Worm (Caenorhabditis elegans) whole organism, dauer: ENCODE measurements around the gene fbxl-2.
"Not testable (repeated sequence)": the region's sequence is repeated elsewhere in the genome, so short reads cannot be mapped to it uniquely, and the experiment has no call there.

ENCODE experiments used
- unc-62 ChIP-seq: sonication (generic microtip); optimal IDR thresholded peaks from 2 replicates; lab custom pipeline; 2017; ENCODE audit warnings: missing biosample characterization, missing genetic modification reagents, missing genetic modification characterization

The fbxl-2 gene

DNA sequence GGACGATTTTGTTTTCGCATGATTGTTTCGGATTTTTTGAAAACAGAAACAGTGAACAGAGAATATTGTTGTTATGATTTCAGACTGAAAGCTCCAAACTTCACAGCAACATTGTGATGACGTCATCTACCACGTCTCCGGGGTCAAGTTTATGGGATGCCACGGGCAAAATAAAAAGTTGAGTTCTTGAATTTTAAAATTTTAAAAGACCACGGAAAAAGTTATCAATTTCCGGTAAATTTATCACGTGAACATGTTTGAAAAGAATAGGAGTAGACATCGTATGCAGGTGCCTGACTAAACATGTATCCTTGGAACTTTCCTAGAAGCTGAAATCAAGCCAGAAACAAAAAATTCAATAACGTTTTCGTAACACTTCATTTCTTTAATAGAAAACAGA is 6.4 kb downstream of the fbxl-2 start, which contains the start of gene B0393.4:
Gene B0393.4 (minus strand): TSS at position 101 of the 400 bp plus-strand sequence.
- TF ChIP-seq unc-62 (GFP tag; lab: Kevin White, UChicago) = no peak

DNA sequence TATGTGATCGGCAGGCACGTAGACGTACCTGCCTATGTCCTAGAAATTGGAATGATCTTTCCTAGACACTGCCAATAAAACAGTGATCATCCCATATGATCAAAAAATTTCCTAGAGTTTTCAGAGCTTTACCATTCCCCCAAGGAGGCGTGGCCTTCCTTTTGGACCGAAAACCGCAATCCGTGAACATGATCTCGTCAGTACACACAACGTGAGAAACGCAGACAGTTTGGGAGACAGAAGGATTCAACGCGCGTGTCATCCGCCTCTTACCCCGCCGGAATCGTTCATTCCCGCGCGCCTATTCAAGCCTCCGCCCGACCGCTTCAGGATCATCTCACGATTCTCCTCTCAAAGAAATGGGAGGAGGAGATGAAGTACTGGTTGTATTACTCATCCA is 8.4 kb downstream of the fbxl-2 start, which contains the start of gene B0393.5:
Gene B0393.5 (plus strand): TSS at position 301 of the 400 bp plus-strand sequence.
- no peak for TF ChIP-seq unc-62 (GFP tag; lab: Kevin White, UChicago)

DNA sequence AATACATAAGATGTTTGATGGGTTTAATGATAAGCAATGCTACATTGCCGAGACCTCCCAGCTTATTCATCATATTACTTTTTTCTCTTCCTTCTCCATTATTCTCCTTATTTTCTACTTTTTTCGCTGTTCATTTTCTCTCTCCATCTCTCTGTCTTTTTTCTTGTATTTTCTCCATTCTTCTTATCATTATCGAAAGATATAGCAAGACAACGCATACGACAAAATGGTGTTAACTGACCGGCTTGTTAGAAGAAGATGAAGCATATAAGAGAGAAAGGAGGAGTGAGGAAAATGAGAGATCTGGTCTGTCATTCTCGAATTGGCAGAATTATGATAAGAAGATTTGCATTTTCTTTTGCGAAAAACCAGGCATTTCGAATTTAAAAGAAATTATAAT is 9.8 kb downstream of the fbxl-2 start:
- TF ChIP-seq unc-62 (GFP tag; lab: Kevin White, UChicago) = no peak

DNA sequence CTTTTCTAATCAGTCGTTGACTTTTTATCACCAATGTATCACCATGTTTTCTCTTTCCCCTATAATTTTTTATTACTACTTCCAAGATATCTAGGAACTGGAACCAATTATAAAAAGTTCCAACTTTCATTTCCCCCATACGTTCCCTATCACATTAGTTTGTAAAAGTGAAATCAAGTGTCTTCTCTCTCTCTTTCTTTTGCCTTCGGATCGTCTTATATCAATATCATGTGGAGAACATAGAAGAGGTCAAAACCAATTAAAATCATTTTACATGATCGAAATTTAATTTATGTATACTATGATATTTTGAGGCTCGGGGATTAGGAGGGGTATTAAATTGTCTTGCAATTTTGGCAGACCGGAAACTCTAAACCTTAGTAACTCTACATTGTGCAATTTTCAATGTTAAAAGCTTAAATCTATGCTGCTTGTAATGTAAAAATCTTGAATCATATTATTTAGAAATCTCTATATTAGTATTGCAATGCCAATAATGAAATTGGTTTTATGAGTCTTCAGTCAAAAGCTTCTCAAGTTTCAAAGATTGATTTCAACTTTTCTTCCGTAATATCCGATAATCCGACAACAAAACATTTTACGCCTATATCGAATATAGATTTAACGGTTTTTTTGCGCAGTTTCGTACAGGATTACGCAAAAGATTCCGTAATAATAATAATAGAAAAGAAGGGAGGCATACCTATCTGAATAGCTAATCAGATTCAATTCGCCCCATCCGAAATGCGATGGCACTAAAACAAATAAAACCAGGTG is 11.0 kb downstream of the fbxl-2 start:
- no peak for TF ChIP-seq unc-62 (GFP tag; lab: Kevin White, UChicago)

DNA sequence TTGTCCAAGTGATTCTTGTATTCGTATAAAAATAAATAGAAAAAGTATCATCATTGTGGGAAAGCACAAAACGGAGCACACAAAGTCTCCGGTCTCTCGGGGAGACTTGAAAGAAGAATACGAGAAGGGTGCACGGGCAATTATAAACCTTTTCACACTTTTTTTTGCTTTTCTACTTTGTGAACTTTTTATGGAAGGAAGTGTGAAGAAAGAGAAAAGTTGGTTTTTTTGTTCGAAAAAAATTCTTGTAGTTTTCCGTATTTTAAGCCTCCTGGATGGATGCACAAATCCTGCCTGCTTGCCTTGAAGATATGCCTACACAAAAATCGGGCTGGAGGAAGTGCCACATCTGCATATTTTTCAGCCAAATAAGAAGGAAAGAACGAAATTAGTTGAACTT is 20.9 kb downstream of the fbxl-2 start, which contains the start of gene B0393.7:
Gene B0393.7 (minus strand): TSS at position 101 of the 400 bp plus-strand sequence.
- TF ChIP-seq unc-62 (GFP tag; lab: Kevin White, UChicago) = no peak

DNA sequence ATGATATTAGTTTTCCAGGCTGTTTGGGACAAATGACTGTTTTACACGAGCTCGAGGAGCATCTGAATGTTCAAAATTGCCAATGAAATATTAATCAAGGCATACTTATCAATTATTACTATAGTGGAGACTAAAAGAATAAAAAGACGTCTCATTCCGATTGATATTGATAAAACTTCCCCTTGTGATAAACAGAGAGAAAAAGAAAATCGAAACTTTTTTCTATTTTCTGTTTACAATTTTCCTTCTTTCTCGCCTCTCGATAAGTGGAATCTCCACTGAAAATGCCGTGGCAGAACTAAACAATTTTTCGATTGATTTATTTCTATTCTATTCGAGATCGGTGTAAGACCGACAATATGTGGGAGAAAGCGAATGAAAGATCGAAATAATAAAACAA is 22.8 kb downstream of the fbxl-2 start, which contains the start of gene B0393.9:
Gene B0393.9 (minus strand): TSS at position 303 of the 400 bp plus-strand sequence.
- TF ChIP-seq unc-62 (GFP tag; lab: Kevin White, UChicago) = no peak

DNA sequence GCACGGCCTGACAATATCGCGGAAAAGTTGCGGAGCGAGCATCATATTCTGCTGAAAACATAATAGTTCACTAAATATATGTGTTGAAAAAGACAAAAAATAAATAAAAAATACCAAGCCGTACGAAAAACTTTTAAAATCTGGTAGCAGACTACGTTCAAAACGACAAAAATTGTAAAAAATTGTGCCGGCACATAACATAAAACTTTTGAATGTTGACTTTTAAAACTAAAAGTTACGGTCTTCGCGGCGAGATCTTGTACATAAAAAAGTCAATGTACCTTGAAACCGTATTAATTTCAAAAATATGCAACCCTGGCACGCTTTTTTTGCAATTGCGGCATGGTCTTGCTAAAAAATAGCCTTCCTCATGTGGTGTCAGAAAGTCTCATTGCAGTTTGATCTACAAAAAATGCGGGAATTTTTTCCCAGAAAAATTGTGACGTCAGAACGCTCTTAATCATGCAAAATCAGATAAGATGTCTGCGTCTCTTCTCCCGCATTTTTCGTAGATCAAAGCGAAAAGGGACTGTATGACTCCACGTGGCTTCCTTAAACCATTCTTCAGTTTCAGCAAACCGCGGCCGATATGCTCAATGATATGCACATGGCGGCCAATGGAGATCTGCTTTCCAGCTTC is 25.0 kb downstream of the fbxl-2 start, which contains the start of the genes gex-5 and C38D4.10:
Gene gex-5 (minus strand): TSS at position 51 of the 640 bp plus-strand sequence.
Gene C38D4.10 (plus strand): TSS at position 590 of the 640 bp plus-strand sequence.
- TF ChIP-seq unc-62 (GFP tag; lab: Kevin White, UChicago) = not testable (repeated sequence)

DNA sequence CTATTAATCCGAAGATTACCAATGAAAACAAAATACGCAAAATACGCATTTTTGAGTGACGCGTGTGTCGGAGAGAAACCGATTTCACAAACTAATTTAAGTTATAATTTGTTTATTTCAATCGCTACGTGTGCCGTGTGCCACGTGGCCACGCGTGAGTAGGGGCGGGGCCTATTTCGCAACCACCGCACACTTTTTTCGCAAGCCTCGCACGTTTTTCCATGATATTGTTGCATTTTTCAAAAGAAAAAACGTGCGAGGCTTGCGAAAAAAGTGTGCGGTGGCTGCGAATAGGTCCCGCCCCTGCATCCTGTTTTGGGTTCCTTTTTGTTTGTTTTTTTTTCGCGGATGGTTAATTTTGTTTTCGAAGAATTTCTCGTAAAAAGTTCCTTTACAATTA is 28.1 kb downstream of the fbxl-2 start, which contains the start of gene enu-3.2:
Gene enu-3.2 (minus strand): TSS at position 105 of the 400 bp plus-strand sequence.
- TF ChIP-seq unc-62 (GFP tag; lab: Kevin White, UChicago) = not testable (repeated sequence)

DNA sequence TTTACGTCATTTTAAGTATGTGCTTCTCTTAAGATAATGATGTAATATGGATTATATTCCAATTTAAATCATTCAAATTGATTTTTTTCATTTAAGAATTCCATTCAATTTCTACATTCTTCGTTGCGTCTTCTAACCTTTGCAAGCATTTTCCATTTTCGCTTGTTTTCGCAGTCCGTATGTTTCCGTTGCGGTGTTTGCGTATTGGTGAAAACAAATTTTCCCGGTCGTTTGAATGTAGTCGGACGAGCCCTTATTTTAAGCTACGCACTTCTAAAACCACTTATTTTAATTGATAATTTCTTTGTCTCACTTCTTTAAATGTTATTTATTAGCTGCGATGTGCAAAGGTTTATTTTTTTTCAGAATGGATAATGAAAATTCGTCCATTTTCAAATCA is 28.7 kb downstream of the fbxl-2 start, which contains the start of gene mel-28:
Gene mel-28 (plus strand): TSS at position 367 of the 400 bp plus-strand sequence.
- TF ChIP-seq unc-62 (GFP tag; lab: Kevin White, UChicago) = no peak

DNA sequence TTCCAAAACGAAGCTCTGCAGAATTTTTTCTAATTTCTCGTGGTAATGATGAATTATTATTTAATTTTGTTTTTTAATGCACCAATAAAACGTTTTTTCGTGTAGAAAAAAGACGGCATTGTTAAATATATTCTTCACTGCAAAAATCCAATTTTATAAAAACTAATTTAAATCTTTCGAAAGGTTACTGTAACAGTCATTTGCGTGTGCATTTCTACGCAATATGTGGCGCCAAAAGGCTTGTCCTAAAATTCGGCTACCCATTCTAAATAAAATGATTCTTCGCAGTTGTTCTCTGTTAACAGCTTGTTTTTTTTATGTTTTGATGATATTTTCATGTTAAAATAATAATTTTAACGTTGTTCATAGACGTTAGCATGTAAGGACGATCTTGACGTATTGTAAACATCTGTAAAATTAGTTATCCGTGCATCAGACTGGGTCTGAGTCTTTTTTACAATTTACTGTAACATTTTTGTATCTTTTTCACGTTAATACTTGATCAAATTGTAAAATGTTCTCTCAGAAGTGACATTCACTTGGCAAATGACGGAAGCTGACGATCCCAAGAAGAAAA is 35.6 kb downstream of the fbxl-2 start, which contains the start of gene mip-1:
Gene mip-1 (plus strand): TSS at position 527 of the 577 bp plus-strand sequence.
- TF ChIP-seq unc-62 (GFP tag; lab: Kevin White, UChicago) = no peak

DNA sequence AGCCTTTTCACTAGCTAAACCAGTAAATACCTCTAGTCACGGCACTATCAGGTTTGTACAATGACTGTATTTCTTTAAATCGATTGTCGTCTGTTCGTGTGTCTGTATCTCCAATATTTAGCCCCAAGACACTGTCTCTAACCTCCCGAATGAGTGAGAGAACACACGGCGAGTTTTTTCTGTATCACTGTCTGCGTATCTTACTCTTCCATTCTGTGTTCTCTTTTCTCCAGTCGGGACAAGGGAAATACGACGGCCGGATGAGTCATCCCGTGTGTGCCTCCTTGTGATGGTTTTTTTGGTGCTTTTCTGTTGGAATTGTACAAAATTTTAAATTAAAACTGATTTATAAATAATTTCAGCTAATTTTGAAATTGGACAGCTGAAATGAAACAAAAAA is 39.0 kb downstream of the fbxl-2 start:
- TF ChIP-seq unc-62 (GFP tag; lab: Kevin White, UChicago) = no peak

DNA sequence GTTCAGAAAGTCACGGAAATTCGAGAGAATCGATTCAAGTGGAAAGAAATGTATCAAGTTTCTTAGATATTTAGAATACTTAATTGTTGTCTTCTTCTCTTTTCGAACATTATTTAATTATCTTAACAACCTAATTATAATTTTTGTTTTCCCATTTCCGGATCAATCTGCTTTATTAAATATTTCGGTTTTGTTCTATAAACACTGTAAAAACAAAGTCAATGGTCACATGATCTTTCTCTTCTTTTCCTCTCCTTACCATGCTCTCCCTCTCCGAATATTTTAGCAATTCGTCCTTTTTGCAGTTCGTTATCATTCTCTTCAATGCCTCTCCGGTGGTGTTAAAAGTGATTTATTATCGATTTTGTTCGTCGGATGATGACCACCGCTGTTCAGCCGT is 39.5 kb downstream of the fbxl-2 start, which contains the start of gene tag-325:
Gene tag-325 (plus strand): TSS at position 301 of the 400 bp plus-strand sequence.
- no peak for TF ChIP-seq unc-62 (GFP tag; lab: Kevin White, UChicago)

DNA sequence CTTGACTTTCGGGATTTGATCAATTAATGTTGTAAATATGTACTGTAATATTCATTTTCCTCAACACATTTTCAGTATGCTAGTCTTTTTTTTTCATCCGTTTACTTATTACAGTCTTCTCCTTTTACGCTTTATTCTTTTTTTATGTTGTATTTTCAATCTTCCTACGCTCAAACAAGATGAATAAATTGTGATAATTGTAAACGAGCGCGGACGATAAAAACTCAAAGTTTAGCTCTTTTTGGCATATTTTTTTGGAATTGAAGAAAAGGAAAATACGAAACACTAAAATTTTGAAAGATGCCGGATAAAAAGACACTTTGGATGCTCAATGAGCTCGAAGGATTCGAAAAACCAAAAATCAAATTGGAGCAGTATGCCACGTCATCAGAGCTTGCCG is 45.6 kb downstream of the fbxl-2 start, which contains the start of gene metl-5:
Gene metl-5 (plus strand): TSS at position 301 of the 400 bp plus-strand sequence.
- no peak for TF ChIP-seq unc-62 (GFP tag; lab: Kevin White, UChicago)

DNA sequence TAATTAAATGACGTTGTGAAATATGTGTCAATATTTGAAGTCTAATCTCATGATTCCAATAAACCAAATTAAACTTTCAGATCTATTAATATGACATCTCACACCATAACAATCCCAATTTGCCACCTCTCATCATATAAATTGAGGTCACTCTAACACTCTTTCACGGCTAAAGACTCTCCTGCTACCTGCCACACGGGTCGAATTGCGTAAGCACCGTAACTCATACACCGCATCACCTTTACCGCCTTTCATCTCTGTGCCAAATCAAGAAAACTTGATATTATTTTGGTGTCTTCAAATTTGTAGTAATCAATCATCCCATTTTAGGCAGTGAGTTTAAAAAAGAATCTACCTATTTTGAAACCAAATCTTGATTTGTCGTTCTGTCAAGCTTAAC is 49.3 kb downstream of the fbxl-2 start:
- no peak for TF ChIP-seq unc-62 (GFP tag; lab: Kevin White, UChicago)

DNA sequence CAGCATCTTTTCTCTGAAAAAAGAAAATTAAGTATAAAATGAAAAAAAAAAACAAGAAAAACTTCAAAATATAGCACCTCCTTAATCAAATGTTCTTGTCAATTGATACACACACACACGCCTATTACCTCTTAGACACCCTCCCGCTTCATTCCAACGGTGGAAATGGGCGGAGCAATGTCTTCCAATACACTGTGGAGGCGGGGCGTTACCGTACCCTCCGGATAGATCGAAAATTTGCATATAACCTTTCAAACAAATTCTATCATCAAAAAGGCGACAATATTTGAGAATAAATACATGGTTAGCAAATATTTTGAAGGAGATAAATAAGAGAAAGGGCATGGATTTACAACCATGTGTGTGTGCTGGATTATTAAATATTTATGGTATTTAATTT is 51.0 kb downstream of the fbxl-2 start:
- no peak for TF ChIP-seq unc-62 (GFP tag; lab: Kevin White, UChicago)
